Worm (Caenorhabditis elegans) whole organism, late embryonic: ENCODE data around the gene nmur-2.

Source experiments
- elt-2 ChIP-seq: sonication (generic microtip); optimal IDR thresholded peaks from 2 replicates; lab custom pipeline; 2016; ENCODE audit warnings: missing genetic modification reagents, missing genetic modification characterization, missing compliant biosample characterization
- fkh-10 ChIP-seq: fragments of 150-350 bp; optimal IDR thresholded peaks from 2 replicates; lab custom pipeline; 2014; ENCODE audit warnings: missing biosample characterization, missing genetic modification reagents, missing genetic modification characterization
- hlh-13 ChIP-seq: fragments of 200-800 bp; sonication (Bioruptor generic); optimal IDR thresholded peaks from 2 replicates; lab custom pipeline; 2018; ENCODE audit warnings: mild to moderate bottlenecking, missing genetic modification characterization, missing compliant biosample characterization

DNA sequence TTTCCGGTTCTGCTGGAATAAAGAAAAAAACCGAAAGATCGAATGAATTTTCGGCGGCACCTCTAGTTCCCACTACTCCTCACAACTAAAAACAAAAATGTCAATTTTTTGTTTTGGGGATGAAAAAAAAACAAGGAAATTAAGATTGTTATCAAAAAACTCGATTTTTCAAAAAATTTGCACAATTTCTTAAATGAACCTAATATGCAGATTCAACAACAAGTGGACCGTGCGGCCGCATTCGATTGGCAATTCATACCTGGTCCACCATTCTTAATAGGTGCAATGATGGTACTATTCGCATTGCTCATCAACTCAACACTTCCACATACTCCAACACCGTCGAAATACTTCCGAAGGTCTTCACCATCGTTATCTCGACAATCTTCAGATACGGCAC, 26.7 kb upstream of the nmur-2 start:
- TF ChIP-seq hlh-13 (GFP tag; lab: Kevin White, UChicago), result no peak
- no peak for TF ChIP-seq fkh-10 (GFP tag; lab: Kevin White, UChicago)
- TF ChIP-seq elt-2 (tag; lab: Kevin White, UChicago), result no peak
